Fruit fly (Drosophila melanogaster): ENCODE data around the gene Nelf-A.

DNA sequence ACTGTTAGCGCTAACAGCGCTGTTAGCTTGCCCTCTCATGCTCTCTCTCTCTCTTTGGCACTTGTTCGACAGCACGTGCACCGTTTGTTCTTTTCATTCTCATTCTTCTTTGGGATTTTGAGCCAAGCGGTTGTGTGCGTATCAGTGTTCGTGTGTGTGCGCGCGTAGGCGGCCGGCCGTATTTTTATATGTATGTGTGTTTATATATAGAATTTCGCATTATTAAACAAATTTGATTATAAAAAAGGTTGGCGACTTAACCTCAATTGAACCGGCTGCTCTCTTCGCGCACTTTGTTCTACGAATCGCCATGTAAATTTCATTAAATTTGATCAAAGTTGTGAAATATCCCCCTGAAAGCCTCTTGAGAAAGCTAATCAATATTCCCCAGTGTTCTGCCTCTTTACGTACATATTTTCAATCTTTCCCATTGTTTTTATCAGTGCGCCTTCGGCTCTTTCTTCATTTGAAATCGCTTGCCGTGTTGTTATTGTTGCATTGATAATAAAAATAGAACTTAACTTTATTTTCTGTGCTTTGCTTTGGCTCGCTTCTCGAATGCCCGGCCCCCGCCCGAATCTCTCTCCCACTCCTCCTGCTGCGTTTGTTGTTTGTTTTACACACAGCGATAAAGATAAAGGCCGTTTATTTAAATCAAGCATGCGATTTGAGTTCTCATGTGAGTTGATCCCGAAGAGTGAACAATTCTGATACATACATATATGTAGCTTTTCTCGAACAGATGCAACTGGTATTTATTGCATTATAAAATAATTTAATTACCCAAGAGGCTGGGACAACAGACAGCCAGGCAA lies 24.2 kb upstream of the Nelf-A start:
- no peak for TF ChIP-seq CG8301 (tag; optimal IDR thresholded peaks at IDR 0.05)
- no peak for TF ChIP-seq CG10348 (GFP tag; IDR thresholded peaks at IDR 0.05)
- no peak for TF ChIP-seq CG8159 (tag; optimal IDR thresholded peaks at IDR 0.05)
- no peak for TF ChIP-seq D1 (tag; optimal IDR thresholded peaks at IDR 0.05)
- no peak for TF ChIP-seq Pif1B (GFP tag; optimal IDR thresholded peaks at IDR 0.05)
- TF ChIP-seq gl (tag; optimal IDR thresholded peaks at IDR 0.05) = no peak

All from whole organism, pupa.